Fruit fly (Drosophila melanogaster): Measurements from ENCODE around the gene Or35a.

DNA sequence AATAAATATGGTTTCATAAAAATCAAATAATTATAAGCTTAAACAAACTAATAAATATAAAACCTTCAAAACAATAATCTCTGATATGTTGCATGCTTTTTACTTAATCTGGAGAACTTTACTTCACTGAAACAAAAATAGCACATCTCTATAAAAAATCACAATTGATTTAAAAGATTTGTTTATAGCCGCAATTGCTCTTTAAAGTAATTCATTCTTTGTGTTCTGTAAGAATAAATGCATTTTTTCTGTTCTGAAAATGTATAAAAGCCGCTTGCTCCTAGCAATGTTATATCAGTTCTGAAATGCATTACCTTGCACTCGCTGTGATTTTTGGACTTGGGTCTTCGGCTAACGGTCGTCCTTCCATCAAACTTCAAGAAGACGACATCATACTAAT lies 6.7 kb downstream of the Or35a start, which contains the start of gene CG11865:
- no peak for TF ChIP-seq Myc (optimal IDR thresholded peaks at IDR 0.05)
- TF ChIP-seq sv (GFP tag; optimal IDR thresholded peaks at IDR 0.05) = no peak
- no peak for TF ChIP-seq CG9705 (GFP tag; optimal IDR thresholded peaks at IDR 0.05)
- no peak for TF ChIP-seq HLH106 (tag; optimal IDR thresholded peaks at IDR 0.05)
- TF ChIP-seq lola (GFP tag; optimal IDR thresholded peaks at IDR 0.05) = no peak
- TF ChIP-seq usp (GFP tag; optimal IDR thresholded peaks at IDR 0.05) = no peak
- TF ChIP-seq Dfd (GFP tag; optimal IDR thresholded peaks at IDR 0.05) = no peak
- no peak for TF ChIP-seq Abd-B (GFP tag; optimal IDR thresholded peaks at IDR 0.05)
- no peak for TF ChIP-seq dl (GFP tag; optimal IDR thresholded peaks at IDR 0.05; ENCODE audit: insufficient read depth in 1 of 2, partially characterized antibody in 2 of 2)
- no peak for TF ChIP-seq OdsH (GFP tag; optimal IDR thresholded peaks at IDR 0.05)
